Fruit fly (Drosophila melanogaster): ENCODE data around the gene Prp40.

Gene Prp40

DNA sequence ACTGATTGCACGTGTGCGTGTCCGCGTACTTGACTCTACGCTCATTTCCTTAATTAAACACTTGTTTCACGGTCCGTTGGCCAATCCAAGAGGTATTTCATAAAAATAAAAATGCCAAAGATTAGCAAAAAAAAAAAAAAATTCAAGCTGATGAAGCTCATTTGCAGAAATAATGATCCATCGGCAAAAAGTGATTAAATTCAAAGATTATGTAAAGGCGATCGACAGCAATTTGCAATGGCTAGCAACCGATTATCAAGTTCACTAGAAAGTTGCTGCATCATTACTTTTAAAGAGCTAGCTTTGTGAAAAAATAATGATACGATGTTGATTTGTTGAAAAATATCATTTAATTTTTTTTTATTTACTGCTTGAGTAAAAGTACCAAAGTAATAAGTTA lies 13.6 kb upstream of the Prp40 start:
- TF ChIP-seq noc (tag; optimal IDR thresholded peaks at IDR 0.05), result no peak

DNA sequence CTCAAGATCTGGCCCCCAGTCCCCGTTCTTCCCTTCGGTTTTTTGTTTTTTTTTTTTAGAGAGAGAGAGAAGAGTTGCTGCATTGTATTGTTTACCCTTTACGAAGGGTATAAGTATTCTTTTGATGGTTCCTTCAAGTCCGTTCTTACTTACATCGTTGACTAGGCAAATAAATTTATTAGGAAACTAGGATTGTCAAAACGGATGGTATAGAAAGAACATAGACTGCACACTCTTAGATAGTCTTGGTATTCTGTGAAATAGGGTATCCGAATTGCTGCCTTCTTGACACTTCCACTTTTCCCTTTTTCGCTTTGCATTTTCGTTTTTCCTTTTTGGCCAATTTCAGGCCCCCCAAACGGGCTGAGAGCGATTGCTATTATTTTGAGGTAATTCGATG lies 11.5 kb upstream of the Prp40 start:
- TF ChIP-seq noc (tag; optimal IDR thresholded peaks at IDR 0.05), result no peak

DNA sequence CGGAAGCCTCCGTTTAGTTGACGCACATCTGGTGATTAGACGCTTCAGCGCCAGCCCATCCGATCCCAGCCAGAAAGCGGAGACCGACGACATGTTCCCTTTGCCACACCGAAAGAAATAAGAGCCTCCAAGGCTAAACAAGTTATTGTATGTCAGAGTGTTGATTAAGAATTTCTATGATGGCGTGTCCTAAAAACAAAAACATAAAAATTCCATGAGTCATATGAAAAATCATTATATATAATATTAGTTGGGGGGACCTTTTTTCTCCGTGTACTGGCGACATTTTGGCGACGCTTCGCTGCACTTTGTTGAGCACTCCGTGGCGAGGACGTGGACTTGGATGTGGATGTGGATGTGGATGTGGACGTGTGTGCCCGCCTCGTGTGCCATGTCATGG lies 10.2 kb upstream of the Prp40 start:
- TF ChIP-seq noc (tag; optimal IDR thresholded peaks at IDR 0.05), result no peak

DNA sequence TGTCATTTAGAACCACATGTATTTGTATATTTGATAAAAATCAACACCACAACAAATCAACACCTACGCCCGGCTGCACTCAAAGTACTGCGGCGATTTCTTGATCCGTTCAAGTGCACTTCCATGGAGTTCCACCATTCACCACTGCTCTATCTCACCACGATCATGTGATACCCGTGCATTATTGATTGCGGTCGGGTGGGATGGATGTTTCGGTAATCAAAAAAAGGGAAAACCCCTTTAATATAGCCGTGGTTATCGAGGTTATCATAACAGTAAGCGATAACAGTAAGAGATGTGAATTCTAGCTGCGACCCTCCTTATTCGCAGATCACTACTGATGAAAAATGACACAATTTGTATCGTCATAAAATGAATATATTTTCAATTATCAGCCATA lies 4.8 kb upstream of the Prp40 start, which contains the start of the genes CG17224 and CG17264:
Gene CG17224, minus strand, starts transcription at position 97 of the 400 bp plus-strand sequence.
Gene CG17264, plus strand, starts transcription at position 297 of the 400 bp plus-strand sequence.
- TF ChIP-seq noc (tag; optimal IDR thresholded peaks at IDR 0.05), result no peak

DNA sequence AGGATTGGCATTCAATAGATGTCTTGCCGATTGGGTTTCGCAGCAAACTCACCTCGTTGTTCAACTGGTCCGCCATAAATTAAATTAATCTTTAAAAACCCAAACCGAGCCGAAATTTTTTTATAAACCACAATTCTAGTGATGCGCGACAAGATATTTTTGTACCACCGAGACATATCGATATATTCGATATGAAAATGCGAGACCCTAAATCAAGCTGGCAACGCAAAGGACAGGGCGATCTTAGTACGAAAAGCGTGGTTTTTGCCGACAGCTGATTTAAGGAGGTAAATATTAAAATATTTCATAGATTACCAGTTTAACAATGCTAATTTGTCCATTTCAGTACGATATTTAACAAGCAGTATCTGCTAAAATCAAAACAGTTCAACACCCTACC lies 6.0 kb downstream of the Prp40 start, which contains the start of the genes Sf3b2 and CG17219:
Gene Sf3b2, minus strand, starts transcription at position 157 of the 400 bp plus-strand sequence.
Gene CG17219, plus strand, starts transcription at position 242 of the 400 bp plus-strand sequence.
- TF ChIP-seq noc (tag; optimal IDR thresholded peaks at IDR 0.05), result no peak

DNA sequence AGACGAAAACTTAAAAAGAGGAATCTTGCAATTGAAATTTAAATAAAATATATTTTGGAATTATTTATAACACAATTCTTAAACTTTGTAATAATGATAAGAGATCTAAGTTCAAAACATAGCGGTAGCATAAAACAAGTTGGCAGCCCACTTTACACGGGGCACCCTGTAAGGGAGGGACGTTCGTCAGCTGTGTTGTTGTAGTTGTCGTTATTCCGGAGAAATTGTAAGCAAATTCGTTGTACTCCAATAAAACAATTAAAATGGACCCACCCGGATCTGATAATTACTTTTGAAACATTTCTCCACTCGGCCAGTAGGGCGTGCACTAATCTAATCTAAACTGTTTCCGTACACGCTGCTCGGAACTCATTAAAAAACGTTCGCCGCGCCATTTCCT lies 7.3 kb downstream of the Prp40 start, which contains the start of gene GABPI:
Gene GABPI, plus strand, starts transcription at position 190 of the 400 bp plus-strand sequence.
- no peak for TF ChIP-seq noc (tag; optimal IDR thresholded peaks at IDR 0.05)

DNA sequence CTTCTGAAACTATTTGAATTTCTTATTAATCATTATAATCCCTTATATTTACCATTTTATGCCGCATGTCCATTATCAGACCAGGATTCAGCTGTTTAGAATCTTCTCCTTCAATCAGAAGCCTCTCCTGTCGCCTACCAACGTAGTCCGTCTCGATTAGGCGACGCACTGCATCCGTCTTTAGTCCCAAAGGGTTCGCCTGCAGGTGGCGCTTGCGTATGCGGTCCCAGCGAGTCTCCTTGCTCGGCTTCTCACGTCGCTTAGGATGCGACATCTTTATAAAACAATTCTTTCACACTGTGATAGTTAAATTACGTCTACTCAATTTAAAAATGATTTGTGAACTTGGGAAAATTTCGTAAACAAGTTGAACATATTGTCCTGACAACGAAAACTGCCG lies 11.9 kb downstream of the Prp40 start, which contains the start of gene CG17258:
Gene CG17258, minus strand, starts transcription at position 380 of the 400 bp plus-strand sequence.
- no peak for TF ChIP-seq noc (tag; optimal IDR thresholded peaks at IDR 0.05)

DNA sequence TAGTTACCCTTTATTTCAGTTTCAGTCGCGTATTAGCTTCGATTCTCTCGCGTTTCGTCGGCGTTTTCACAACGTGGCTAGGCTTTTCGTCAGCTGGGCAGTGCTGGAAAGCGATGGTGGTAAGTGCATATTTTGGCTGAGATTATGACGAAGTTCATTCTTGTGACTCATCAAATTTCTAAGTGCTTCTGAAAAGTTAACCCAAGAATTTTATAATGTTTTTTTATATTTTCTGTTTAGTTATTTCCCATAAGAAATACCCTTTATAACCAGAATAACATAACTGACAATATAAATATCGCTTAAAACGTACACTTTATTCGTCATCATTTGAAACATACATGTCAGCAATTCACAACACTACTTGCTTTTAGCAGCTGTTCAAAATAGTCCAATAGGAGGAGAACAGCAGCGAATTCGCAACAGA lies 14.1 kb downstream of the Prp40 start, which contains the start of the genes CG17260 and SerRS:
Gene CG17260, plus strand, starts transcription at position 78 of the 427 bp plus-strand sequence.
Gene SerRS, minus strand, starts transcription at position 251 of the 427 bp plus-strand sequence.
- TF ChIP-seq noc (tag; optimal IDR thresholded peaks at IDR 0.05), result peak; percentile 93

DNA sequence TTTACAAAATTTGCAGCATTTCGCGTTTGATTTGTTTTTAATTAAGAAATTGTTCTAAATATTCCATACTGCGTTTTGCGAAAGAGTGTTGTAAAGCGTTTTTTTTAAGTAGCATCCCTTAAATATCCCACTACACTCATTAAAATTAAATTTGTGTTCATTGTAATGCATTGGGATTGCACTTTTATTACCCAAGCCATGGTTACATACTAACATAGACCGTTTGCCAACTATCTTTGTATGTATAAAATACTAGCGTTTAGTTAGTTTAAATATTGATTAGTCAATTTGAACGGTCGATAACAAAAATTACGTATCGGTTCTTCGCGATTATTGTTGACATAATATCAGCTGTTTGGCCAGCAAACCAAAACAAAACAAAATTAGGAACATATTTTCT lies 16.7 kb downstream of the Prp40 start, which contains the start of the genes cnir and CG17221:
Gene cnir, minus strand, starts transcription at position 39 of the 400 bp plus-strand sequence.
Gene CG17221, plus strand, starts transcription at position 203 of the 400 bp plus-strand sequence.
- TF ChIP-seq noc (tag; optimal IDR thresholded peaks at IDR 0.05), result peak; percentile 71

DNA sequence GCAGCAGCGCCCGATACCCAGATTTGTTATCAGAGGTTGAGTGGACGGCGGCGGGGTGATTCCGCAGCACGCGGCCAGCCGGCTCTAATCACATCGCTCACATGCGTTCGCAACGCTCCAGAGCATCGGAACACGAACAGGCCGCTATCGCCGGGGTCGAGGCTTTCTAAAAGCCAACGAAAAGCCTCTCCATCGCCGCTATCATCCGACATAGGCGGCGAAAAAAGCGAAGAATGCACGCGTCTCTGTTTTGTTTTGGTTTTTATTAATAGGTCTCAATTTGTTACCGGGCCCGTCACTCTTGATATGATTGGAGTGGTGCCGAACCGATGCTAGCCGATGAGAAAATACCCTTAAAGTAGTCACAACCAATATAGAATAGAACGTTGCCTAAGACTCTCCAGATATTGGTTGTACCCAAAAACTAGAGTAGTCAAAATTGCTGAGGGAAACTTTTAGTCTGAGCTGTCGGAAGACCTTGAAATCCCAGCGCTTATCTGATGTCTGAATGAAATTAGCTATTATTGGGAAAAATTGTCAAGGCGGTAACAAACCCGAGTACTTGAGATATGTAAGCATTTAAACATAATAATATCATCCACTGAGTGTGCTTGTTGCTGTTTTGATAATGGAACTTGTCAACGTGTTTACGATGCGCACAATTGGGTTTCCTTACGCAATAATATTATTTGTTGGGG lies 19.0 kb downstream of the Prp40 start, which contains the start of gene CG17261:
Gene CG17261, plus strand, starts transcription at position 634 of the 698 bp plus-strand sequence.
- peak; percentile 89 for TF ChIP-seq noc (tag; optimal IDR thresholded peaks at IDR 0.05)

DNA sequence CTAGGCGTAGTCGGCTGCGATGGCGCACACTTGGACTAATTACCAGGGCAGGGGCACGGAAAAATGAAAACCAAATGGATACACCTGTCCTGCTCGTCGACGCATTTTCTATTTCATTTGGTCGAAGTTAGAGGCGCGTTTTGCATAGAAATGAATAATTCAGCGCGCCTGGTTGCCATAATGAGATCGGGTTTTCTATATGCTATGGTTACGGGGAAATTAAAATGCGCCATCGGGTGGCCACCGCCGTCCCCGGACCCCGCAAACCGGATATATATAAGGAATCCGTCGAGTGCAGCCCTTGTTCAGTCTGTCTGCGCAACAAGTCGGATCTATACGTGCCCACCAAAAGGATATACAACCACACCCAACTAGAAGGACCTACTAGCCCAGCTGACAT lies 20.6 kb downstream of the Prp40 start, which contains the start of gene FASN2:
Gene FASN2, plus strand, starts transcription at position 301 of the 400 bp plus-strand sequence.
- TF ChIP-seq noc (tag; optimal IDR thresholded peaks at IDR 0.05), result no peak

DNA sequence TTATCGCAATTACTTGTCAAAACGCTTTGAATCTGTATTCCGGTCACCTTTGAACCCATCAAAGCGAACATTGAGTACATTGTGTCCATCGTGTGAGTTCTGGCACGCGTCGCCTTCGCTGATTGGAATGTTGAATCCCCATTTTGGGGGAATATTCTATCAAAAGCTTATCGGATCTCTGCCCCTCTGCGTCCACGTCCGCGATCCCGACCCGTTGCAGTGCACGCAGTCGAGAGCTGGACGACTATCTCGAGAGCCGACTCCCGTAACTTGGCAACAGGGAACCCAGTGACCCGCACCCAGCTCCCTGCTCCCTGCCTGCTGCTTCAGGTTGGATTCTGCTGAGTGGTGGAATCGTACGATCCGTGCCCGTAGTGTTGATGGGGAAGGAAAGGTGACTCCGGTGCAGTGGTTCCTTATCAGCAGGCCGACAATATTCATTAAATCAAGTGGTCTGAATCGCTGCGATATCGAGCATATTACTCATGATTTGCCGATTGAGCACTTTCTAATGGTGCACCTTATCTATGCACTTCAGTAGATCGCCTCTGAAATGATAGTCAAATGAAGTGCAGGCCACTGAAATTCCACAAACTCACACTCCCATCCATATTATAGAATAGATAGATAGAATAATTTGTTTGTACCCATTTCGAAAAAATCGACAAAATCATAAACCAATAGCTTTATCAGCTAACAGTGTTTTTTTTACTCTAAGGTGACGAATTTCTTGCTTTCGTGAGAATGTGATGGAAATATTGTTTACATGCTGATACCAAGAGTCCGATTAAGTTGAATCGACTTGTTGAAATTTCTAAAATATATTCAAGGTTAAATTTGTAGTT lies 21.9 kb downstream of the Prp40 start:
- no peak for TF ChIP-seq noc (tag; optimal IDR thresholded peaks at IDR 0.05)

DNA sequence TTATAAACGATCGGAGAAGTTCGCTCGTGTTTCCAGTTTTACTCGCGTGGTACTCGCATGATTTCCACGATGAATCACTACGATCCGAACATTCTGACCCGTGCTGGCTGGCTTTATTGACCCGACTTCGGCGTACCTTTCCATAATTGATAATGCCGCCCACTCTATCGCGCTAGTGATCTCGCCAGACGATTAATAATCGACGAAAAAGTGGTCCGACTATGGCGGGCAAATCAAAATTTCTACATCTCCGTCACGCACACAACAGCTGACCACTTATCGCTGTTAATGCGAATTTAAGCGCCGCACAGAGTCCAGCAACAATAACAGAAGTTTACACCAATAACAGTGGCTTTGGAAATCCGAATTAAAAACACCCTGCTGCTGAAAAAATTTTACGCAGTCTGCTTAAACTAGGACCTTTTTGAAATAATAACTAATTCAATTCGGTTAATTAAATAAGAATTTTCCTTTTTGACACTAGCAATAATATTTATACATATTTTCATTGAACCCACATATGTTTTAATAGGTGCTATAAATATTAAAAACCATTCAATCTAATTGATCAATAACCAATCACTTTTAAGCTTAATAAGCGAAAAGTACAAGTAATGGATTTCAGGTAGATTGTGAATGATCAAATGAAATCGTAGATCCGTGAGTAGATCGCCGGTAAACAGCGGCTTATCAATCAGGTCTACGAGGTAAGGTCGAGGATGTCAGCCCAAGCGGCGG lies 32.9 kb downstream of the Prp40 start:
- TF ChIP-seq noc (tag; optimal IDR thresholded peaks at IDR 0.05), result peak; percentile 80

DNA sequence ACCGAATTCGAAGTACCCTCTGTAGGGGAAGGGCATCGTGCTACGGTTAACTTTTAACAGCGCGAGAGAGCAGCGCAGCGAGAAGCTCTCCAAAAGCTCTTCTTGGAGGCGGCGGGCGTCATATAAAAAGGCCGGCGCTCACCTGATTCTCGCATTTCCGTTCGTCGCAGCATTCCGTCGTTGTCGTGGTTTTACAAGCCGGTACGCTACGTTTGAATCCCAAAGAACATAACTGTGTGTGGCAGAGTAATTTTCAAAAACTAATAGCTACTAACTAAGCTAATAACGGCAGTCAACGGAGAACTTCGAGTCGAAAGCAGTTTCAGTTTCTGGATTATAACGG lies 33.4 kb downstream of the Prp40 start, which contains the start of gene FASN1:
Gene FASN1, plus strand, starts transcription at position 151 of the 343 bp plus-strand sequence.
- peak; percentile 25 for TF ChIP-seq noc (tag; optimal IDR thresholded peaks at IDR 0.05)
